Worm (Caenorhabditis elegans) whole organism, mixed stage, embryonic: Measurements from ENCODE around the gene anp-1.

Experiments used
- bed-3 ChIP-seq: fragments of 200-800 bp; sonication (Bioruptor generic); optimal IDR thresholded peaks from 3 replicates; lab custom pipeline; 2018; ENCODE audit warnings: mild to moderate bottlenecking, missing genetic modification characterization, moderate library complexity, missing compliant biosample characterization
- ceh-39 ChIP-seq: fragments of 150-350 bp; optimal IDR thresholded peaks from 2 replicates; lab custom pipeline; 2014; ENCODE audit warnings: missing biosample characterization, missing genetic modification characterization
- ceh-43 ChIP-seq: fragments of 200-800 bp; sonication (Bioruptor generic); optimal IDR thresholded peaks from 2 replicates; lab custom pipeline; 2018; ENCODE audit warnings: mild to moderate bottlenecking, missing genetic modification characterization, moderate library complexity, missing compliant biosample characterization
- ceh-83 ChIP-seq: fragments of 200-800 bp; sonication (Bioruptor generic); optimal IDR thresholded peaks from 2 replicates; lab custom pipeline; 2018; ENCODE audit warnings: mild to moderate bottlenecking, missing genetic modification characterization, missing compliant biosample characterization
- ces-1 ChIP-seq: fragments of 150-350 bp; optimal IDR thresholded peaks from 2 replicates; lab custom pipeline; 2014; ENCODE audit warnings: missing biosample characterization, missing genetic modification reagents, missing genetic modification characterization
- cnd-1 ChIP-seq: fragments of 200-800 bp; sonication (Bioruptor generic); optimal IDR thresholded peaks from 2 replicates; lab custom pipeline; 2018; ENCODE audit warnings: mild to moderate bottlenecking, missing genetic modification characterization, missing compliant biosample characterization
- drap-1 ChIP-seq: fragments of 200-800 bp; sonication (Bioruptor generic); optimal IDR thresholded peaks from 3 replicates; lab custom pipeline; 2018; ENCODE audit warnings: mild to moderate bottlenecking, missing genetic modification characterization, missing compliant biosample characterization
- elt-1 ChIP-seq: sonication (generic microtip); optimal IDR thresholded peaks from 2 replicates; lab custom pipeline; 2017; ENCODE audit warnings: missing genetic modification characterization, mild to moderate bottlenecking, missing compliant biosample characterization, antibody characterized with exemption, moderate library complexity, borderline replicate concordance; ENCODE audit not compliant: insufficient read depth
- elt-3 ChIP-seq: fragments of 150-350 bp; optimal IDR thresholded peaks from 2 replicates; lab custom pipeline; 2014; ENCODE audit warnings: missing biosample characterization, missing genetic modification characterization
- flh-1 ChIP-seq: fragments of 200-800 bp; sonication (Bioruptor generic); optimal IDR thresholded peaks from 2 replicates; lab custom pipeline; 2018; ENCODE audit warnings: mild to moderate bottlenecking, missing genetic modification characterization, moderate library complexity, missing compliant biosample characterization
- ham-2 ChIP-seq: fragments of 200-800 bp; sonication (Bioruptor generic); optimal IDR thresholded peaks from 2 replicates; lab custom pipeline; 2018; ENCODE audit warnings: mild to moderate bottlenecking, missing genetic modification characterization, missing compliant biosample characterization
- hlh-1 ChIP-seq: fragments of 150-350 bp; optimal IDR thresholded peaks from 2 replicates; lab custom pipeline; 2014; ENCODE audit warnings: missing biosample characterization, missing genetic modification reagents, missing genetic modification characterization
- lin-13 ChIP-seq: fragments of 150-350 bp; optimal IDR thresholded peaks from 2 replicates; lab custom pipeline; 2014; ENCODE audit warnings: missing biosample characterization, missing genetic modification characterization
- lsy-2 ChIP-seq: fragments of 150-350 bp; optimal IDR thresholded peaks from 2 replicates; lab custom pipeline; 2014; ENCODE audit warnings: missing biosample characterization, missing genetic modification characterization
- mab-5 ChIP-seq: fragments of 150-350 bp; optimal IDR thresholded peaks from 2 replicates; lab custom pipeline; 2014; ENCODE audit warnings: missing biosample characterization, missing genetic modification characterization
- mls-2 ChIP-seq: sonication (generic microtip); optimal IDR thresholded peaks from 2 replicates; lab custom pipeline; 2016; ENCODE audit warnings: mild to moderate bottlenecking, missing genetic modification characterization, moderate library complexity, missing compliant biosample characterization
- nhr-2 ChIP-seq: fragments of 150-350 bp; optimal IDR thresholded peaks from 2 replicates; lab custom pipeline; 2014; ENCODE audit warnings: missing biosample characterization, missing genetic modification characterization
- nhr-237 ChIP-seq: fragments of 150-350 bp; optimal IDR thresholded peaks from 2 replicates; lab custom pipeline; 2014; ENCODE audit warnings: missing biosample characterization, missing genetic modification characterization
- nhr-28 ChIP-seq: fragments of 150-350 bp; optimal IDR thresholded peaks from 2 replicates; lab custom pipeline; 2014; ENCODE audit warnings: missing biosample characterization, missing genetic modification characterization
- nhr-76 ChIP-seq: sonication (generic microtip); optimal IDR thresholded peaks from 2 replicates; lab custom pipeline; 2017; ENCODE audit warnings: missing biosample characterization, missing genetic modification characterization
- pha-4 ChIP-seq: fragments of 150-350 bp; optimal IDR thresholded peaks from 2 replicates; lab custom pipeline; 2018; ENCODE audit warnings: missing biosample characterization, missing genetic modification reagents, missing genetic modification characterization
- sem-2 ChIP-seq: fragments of 200-800 bp; sonication (Bioruptor generic); optimal IDR thresholded peaks from 2 replicates; lab custom pipeline; 2018; ENCODE audit warnings: mild to moderate bottlenecking, missing genetic modification characterization, missing compliant biosample characterization
- sptf-1 ChIP-seq: sonication (generic microtip); optimal IDR thresholded peaks from 2 replicates; lab custom pipeline; 2017; ENCODE audit warnings: mild to moderate bottlenecking, missing genetic modification characterization, moderate library complexity, missing compliant biosample characterization
- tbx-8 ChIP-seq: fragments of 200-800 bp; sonication (Bioruptor generic); optimal IDR thresholded peaks from 2 replicates; lab custom pipeline; 2018; ENCODE audit warnings: mild to moderate bottlenecking, missing genetic modification characterization, moderate library complexity, missing compliant biosample characterization
- unc-120 ChIP-seq: sonication (generic microtip); optimal IDR thresholded peaks from 2 replicates; lab custom pipeline; 2017; ENCODE audit warnings: missing genetic modification characterization, missing compliant biosample characterization; ENCODE audit not compliant: poor library complexity, severe bottlenecking
- unc-39 ChIP-seq: fragments of 150-350 bp; optimal IDR thresholded peaks from 2 replicates; lab custom pipeline; 2014; ENCODE audit warnings: missing biosample characterization, missing genetic modification characterization
- unc-62 ChIP-seq: fragments of 150-350 bp; optimal IDR thresholded peaks from 2 replicates; lab custom pipeline; 2014; ENCODE audit warnings: missing biosample characterization, missing genetic modification reagents, missing genetic modification characterization
- zip-8 ChIP-seq: fragments of 150-350 bp; optimal IDR thresholded peaks from 2 replicates; lab custom pipeline; 2014; ENCODE audit warnings: missing biosample characterization, missing genetic modification characterization
- ztf-11 ChIP-seq: fragments of 150-350 bp; optimal IDR thresholded peaks from 2 replicates; lab custom pipeline; 2014; ENCODE audit warnings: missing biosample characterization, missing genetic modification characterization

anp-1 gene

ce11 chrV:12859144-12859543 is at the start of gene anp-1:
TSS of gene anp-1 (plus strand) at chrV:12859444.
- TF ChIP-seq bed-3 (GFP tag; lab: Kevin White, UChicago): no peak
- TF ChIP-seq sem-2 (GFP tag; lab: Kevin White, UChicago): no peak
- TF ChIP-seq zip-8: no peak
- no peak for TF ChIP-seq nhr-76
- TF ChIP-seq, all 35 proteins: peak for 0

DNA sequence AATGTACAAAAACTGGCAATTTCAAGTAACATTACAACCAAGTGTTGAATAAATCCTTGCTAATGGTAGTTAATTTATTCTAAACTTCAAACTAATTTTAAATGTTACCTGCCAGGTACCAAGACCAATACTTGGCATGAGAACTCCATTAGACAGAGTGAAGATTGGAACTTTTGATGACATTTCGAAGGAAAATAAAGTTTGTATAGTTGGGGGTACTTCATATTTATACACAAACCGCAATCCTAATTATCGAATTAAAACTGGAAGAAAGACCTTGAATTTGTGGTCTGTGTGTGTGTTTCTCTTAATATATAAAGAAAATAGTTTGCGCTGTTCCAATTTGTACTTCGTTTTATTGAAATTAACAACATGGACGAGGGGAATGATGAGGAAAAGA is 49.4 kb upstream of the anp-1 start, which contains the start of gene ZC443.1:
Gene ZC443.1 (minus strand): TSS at position 205 of the 400 bp plus-strand sequence.
- TF ChIP-seq elt-3 (tag; lab: Kevin White, UChicago) (no peak), nhr-237 (tag; lab: Kevin White, UChicago) (no peak), elt-1 (tag; lab: Kevin White, UChicago) (no peak), sptf-1 (tag; lab: Kevin White, UChicago) (no peak), unc-39 (tag; lab: Kevin White, UChicago) (no peak), cnd-1 (tag; lab: Kevin White, UChicago) (no peak), ceh-43 (GFP tag; lab: Kevin White, UChicago) (no peak), zip-8 (no peak), nhr-2 (tag; lab: Kevin White, UChicago) (no peak), nhr-28 (tag; lab: Kevin White, UChicago) (no peak), ztf-11 (tag; lab: Kevin White, UChicago) (no peak)

- TF ChIP-seq lsy-2 (tag; lab: Kevin White, UChicago) (no peak), nhr-2 (tag; lab: Kevin White, UChicago) (no peak), sem-2 (GFP tag; lab: Kevin White, UChicago) (no peak), ces-1 (GFP tag; lab: Kevin White, UChicago) (peak; percentile 59)
Observed at ce11 chrV:12811126-12811525, 48.1 kb upstream of the anp-1 start, which contains the start of gene ZC443.2. TSS of gene ZC443.2 (minus strand) at chrV:12811192.

ce11 chrV:12811810-12812209 is 47.4 kb upstream of the anp-1 start:
- no peak for TF ChIP-seq ces-1 (GFP tag; lab: Kevin White, UChicago)
- TF ChIP-seq nhr-2 (tag; lab: Kevin White, UChicago): no peak
- no peak for TF ChIP-seq pha-4
- no peak for TF ChIP-seq mab-5
- no peak for TF ChIP-seq tbx-8 (GFP tag; lab: Kevin White, UChicago)
- no peak for TF ChIP-seq lin-13 (tag; lab: Kevin White, UChicago)
- TF ChIP-seq drap-1 (GFP tag; lab: Kevin White, UChicago): no peak
- no peak for TF ChIP-seq ceh-43 (GFP tag; lab: Kevin White, UChicago)
- TF ChIP-seq unc-62: no peak
- TF ChIP-seq ceh-83 (GFP tag; lab: Kevin White, UChicago): no peak
- TF ChIP-seq zip-8: no peak
- no peak for TF ChIP-seq flh-1 (GFP tag; lab: Kevin White, UChicago)
- TF ChIP-seq nhr-28 (tag; lab: Kevin White, UChicago): no peak
- no peak for TF ChIP-seq ceh-39 (tag; lab: Kevin White, UChicago)
- TF ChIP-seq lsy-2 (tag; lab: Kevin White, UChicago): no peak
- TF ChIP-seq, all 35 proteins: peak for 0

- TF ChIP-seq lsy-2 (tag; lab: Kevin White, UChicago) (no peak), mls-2 (tag; lab: Kevin White, UChicago) (no peak), nhr-237 (tag; lab: Kevin White, UChicago) (no peak)
Observed at ce11 chrV:12814022-12814421, 45.2 kb upstream of the anp-1 start, which contains the start of gene ZC443.3. TSS of gene ZC443.3 (minus strand) at chrV:12814122.

- TF ChIP-seq ces-1 (GFP tag; lab: Kevin White, UChicago) (peak; percentile 39), mab-5 (no peak), elt-3 (tag; lab: Kevin White, UChicago) (no peak), pha-4 (peak; percentile 69), zip-8 (no peak), lsy-2 (tag; lab: Kevin White, UChicago) (peak; percentile 9), unc-62 (peak; percentile 55), ham-2 (GFP tag; lab: Kevin White, UChicago) (peak; percentile 75), sptf-1 (tag; lab: Kevin White, UChicago) (peak; percentile 47), hlh-1 (tag; lab: Kevin White, UChicago) (peak; percentile 82), ztf-11 (tag; lab: Kevin White, UChicago) (peak; percentile 13), drap-1 (GFP tag; lab: Kevin White, UChicago) (peak; percentile 40), unc-120 (tag; lab: Kevin White, UChicago) (peak; percentile 85)
Observed at ce11 chrV:12814481-12814882, 44.8 kb upstream of the anp-1 start.
